Fruit fly (Drosophila melanogaster): ENCODE results near the gene Gr39a.

The Gr39a gene

DNA sequence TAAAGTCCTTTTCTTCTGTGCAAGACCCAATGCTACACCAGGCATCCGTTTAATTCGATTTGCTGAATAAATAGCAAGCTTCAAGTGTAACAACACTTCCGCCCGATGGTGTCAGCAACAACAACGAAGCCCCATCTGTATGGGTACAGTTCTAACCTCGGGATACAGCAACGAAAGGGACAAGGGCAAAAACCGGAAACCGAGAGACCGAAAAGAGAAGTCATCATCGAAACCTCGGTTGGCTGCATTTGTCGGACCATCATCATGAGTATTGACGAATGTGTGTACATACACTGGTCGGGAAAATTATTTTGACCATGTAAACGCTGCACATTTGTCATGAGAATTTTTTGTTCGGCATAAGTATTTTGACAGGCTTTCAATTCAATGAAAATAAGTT is 41.7 kb upstream of the Gr39a start:
- TF ChIP-seq Dif (GFP tag; optimal IDR thresholded peaks at IDR 0.05; ENCODE audit: partially characterized antibody) (peak; percentile 57), Vsx2 (GFP tag; optimal IDR thresholded peaks at IDR 0.05; ENCODE audit: partially characterized antibody) (peak; percentile 39), CG9705 (GFP tag; optimal IDR thresholded peaks at IDR 0.05) (no peak)

DNA sequence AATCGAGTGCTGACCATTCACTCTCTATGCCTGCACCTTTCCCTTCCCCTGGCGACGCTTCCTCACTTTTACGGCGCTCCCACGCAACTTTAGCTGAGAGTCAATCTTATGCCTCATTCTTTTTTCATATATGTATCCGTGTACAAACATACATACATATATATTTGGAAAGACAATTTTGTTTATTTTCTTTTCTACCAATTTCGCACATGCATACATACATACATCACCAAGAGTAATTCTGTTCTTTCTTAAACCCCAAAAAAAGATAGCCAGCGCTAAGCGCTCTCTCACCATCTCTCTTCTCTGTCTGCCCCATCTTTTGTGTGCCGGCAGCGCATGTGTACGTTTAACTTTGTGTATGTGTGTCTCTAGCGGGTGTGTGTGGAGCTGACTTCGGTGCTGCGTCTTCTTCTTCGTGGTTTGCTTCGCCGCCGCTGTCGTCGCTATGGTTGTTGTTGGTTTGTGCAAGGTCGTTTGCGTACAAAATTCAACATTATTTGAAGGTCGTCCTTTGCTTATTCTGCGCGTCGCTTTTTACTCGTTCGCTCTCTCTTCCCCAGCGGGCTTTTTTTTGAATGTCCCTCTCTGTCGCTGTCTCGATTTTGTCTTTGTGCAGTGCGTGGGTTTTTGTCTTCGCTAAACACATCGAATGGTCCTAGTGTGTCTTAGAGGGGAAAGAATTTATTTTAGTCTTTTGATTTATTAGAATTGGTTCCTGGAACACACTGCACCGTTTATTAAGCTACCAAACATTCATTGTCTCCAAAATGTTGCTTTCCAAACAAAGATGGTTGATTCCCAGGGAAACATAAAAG is 39.8 kb upstream of the Gr39a start:
- peak; percentile 38 for TF ChIP-seq h (GFP tag; optimal IDR thresholded peaks at IDR 0.05)
- peak; percentile 45 for TF ChIP-seq Vsx2 (GFP tag; optimal IDR thresholded peaks at IDR 0.05; ENCODE audit: partially characterized antibody)
- TF ChIP-seq br (GFP tag; optimal IDR thresholded peaks at IDR 0.05): peak; percentile 15
- no peak for TF ChIP-seq usp (GFP tag; optimal IDR thresholded peaks at IDR 0.05)
- TF ChIP-seq CG32264 (GFP tag; optimal IDR thresholded peaks at IDR 0.05): peak; percentile 11
- TF ChIP-seq dl (GFP tag; optimal IDR thresholded peaks at IDR 0.05; ENCODE audit: insufficient read depth in 1 of 2, partially characterized antibody in 2 of 2): peak; percentile 77 to 80
- TF ChIP-seq Myc (optimal IDR thresholded peaks at IDR 0.05): no peak
- peak in 1 of 2 experiments; percentile 83 for TF ChIP-seq foxo (GFP tag; optimal IDR thresholded peaks at IDR 0.05)
- TF ChIP-seq Rel (GFP tag; optimal IDR thresholded peaks at IDR 0.05): peak; percentile 23
- peak; percentile 51 for TF ChIP-seq Rel (tag; optimal IDR thresholded peaks at IDR 0.05)
- TF ChIP-seq ey (GFP tag; optimal IDR thresholded peaks at IDR 0.05): no peak
- no peak for TF ChIP-seq sv (GFP tag; optimal IDR thresholded peaks at IDR 0.05)
- peak; percentile 14 for TF ChIP-seq woc (GFP tag; optimal IDR thresholded peaks at IDR 0.05)
- peak; percentile 79 for TF ChIP-seq Hr83 (GFP tag; optimal IDR thresholded peaks at IDR 0.05; ENCODE audit: poor library complexity, severe bottlenecking)
- TF ChIP-seq CG9705 (GFP tag; optimal IDR thresholded peaks at IDR 0.05): no peak
- TF ChIP-seq fru (GFP tag; optimal IDR thresholded peaks at IDR 0.05): peak; percentile 9
- TF ChIP-seq Jra (GFP tag; optimal IDR thresholded peaks at IDR 0.05): peak; percentile 70
- TF ChIP-seq tai (GFP tag; optimal IDR thresholded peaks at IDR 0.05): peak; percentile 59
- no peak for TF ChIP-seq N (GFP tag; optimal IDR thresholded peaks at IDR 0.05)
- TF ChIP-seq brk (GFP tag; optimal IDR thresholded peaks at IDR 0.05): peak; percentile 58
- TF ChIP-seq Mio (GFP tag; optimal IDR thresholded peaks at IDR 0.05): peak; percentile 75
- peak; percentile 2 for TF ChIP-seq Hnf4 (GFP tag; optimal IDR thresholded peaks at IDR 0.05)
- peak; percentile 85 for TF ChIP-seq CrebA (GFP tag; optimal IDR thresholded peaks at IDR 0.05; ENCODE audit: borderline replicate concordance)
- TF ChIP-seq psq (GFP tag; optimal IDR thresholded peaks at IDR 0.05): peak; percentile 97
- TF ChIP-seq OdsH (GFP tag; optimal IDR thresholded peaks at IDR 0.05): peak; percentile 9
- TF ChIP-seq pan (optimal IDR thresholded peaks at IDR 0.05): no peak
- TF ChIP-seq HLH106 (tag; optimal IDR thresholded peaks at IDR 0.05): no peak
- no peak for TF ChIP-seq GATAd (GFP tag; optimal IDR thresholded peaks at IDR 0.05)
- TF ChIP-seq Hr78 (GFP tag; optimal IDR thresholded peaks at IDR 0.05): peak; percentile 17
- peak; percentile 77 for TF ChIP-seq sage (GFP tag; optimal IDR thresholded peaks at IDR 0.05)
- TF ChIP-seq Dfd (GFP tag; optimal IDR thresholded peaks at IDR 0.05): no peak
- peak; percentile 82 for TF ChIP-seq Dif (GFP tag; optimal IDR thresholded peaks at IDR 0.05; ENCODE audit: partially characterized antibody)
- TF ChIP-seq Abd-B (GFP tag; optimal IDR thresholded peaks at IDR 0.05): no peak
- TF ChIP-seq rgr (GFP tag; optimal IDR thresholded peaks at IDR 0.05): peak; percentile 6
- peak; percentile 25 for TF ChIP-seq jim (GFP tag; optimal IDR thresholded peaks at IDR 0.05)

DNA sequence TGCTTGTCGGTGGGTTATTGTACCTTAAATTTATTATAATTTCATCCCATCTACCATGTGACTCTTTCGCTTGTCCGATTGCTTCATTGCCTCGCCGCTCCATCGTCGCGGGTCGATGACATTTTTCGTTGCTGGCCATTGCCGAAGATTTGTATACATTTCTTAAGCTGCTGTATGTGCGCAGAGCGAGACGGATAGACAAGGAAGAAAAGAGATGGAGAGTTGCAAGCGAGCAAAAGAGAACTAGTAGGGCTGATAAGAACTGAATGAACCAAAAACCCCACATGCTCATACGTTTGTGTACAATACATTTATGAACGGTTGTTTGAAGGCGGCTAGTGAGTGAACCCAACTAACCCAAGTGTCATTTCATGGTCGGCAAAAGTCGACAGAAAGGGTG is 38.8 kb upstream of the Gr39a start:
- TF ChIP-seq Rel (GFP tag; optimal IDR thresholded peaks at IDR 0.05) (no peak), Rel (tag; optimal IDR thresholded peaks at IDR 0.05) (peak; percentile 47), tai (GFP tag; optimal IDR thresholded peaks at IDR 0.05) (no peak)

- TF ChIP-seq CG32264 (GFP tag; optimal IDR thresholded peaks at IDR 0.05): no peak
- TF ChIP-seq lola (GFP tag; optimal IDR thresholded peaks at IDR 0.05): no peak
- TF ChIP-seq N (GFP tag; optimal IDR thresholded peaks at IDR 0.05): no peak
- TF ChIP-seq HLH106 (tag; optimal IDR thresholded peaks at IDR 0.05): no peak
- no peak for TF ChIP-seq h (GFP tag; optimal IDR thresholded peaks at IDR 0.05)
- TF ChIP-seq CG9705 (GFP tag; optimal IDR thresholded peaks at IDR 0.05): no peak
- no peak for TF ChIP-seq sv (GFP tag; optimal IDR thresholded peaks at IDR 0.05)
Measured at dm6 chr2L:21259008-21259407, 31.5 kb upstream of the Gr39a start.

Data from whole organism, wandering third instar larva.